Worm (Caenorhabditis elegans): Measurements from ENCODE around the gene AC3.12.

Gene AC3.12

DNA sequence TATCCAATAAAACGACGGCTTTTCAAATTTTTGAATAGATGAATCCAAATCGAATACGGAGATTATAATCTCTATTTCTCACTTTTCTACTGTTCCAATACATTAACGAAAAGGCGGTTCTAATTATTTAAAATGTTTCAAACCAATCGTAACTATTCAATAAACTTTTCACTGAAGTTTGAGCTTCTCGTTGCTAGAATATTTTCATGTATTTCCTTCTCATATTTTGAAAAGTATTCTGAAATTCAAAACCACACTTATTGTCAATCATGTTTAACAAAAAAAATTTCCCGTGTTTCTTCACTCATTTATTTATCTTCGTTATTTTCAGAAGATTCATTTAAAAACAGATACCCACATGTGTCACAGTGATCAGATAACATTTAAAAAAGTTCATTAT lies 23.6 kb upstream of the AC3.12 start, which contains the start of gene F15H10.8:
TSS of gene F15H10.8 (minus strand) at position 101 of the 400 bp plus-strand sequence.
- TF ChIP-seq snpc-4 (tag; optimal IDR thresholded peaks at IDR 0.05) = no peak
- TF ChIP-seq flh-1 (GFP tag; optimal IDR thresholded peaks at IDR 0.05) = no peak
- TF ChIP-seq mep-1 (tag; optimal IDR thresholded peaks at IDR 0.05) = no peak
- no peak for TF ChIP-seq elt-3 (tag; optimal IDR thresholded peaks at IDR 0.05)
- no peak for TF ChIP-seq mls-2 (tag; optimal IDR thresholded peaks at IDR 0.05)
- no peak for TF ChIP-seq zip-8 (tag; optimal IDR thresholded peaks at IDR 0.05)
- no peak for TF ChIP-seq unc-62 (GFP tag; optimal IDR thresholded peaks at IDR 0.05)
- no peak for TF ChIP-seq mab-5 (tag; optimal IDR thresholded peaks at IDR 0.05)
- no peak for TF ChIP-seq blmp-1 (tag; optimal IDR thresholded peaks at IDR 0.05)
- no peak for TF ChIP-seq ham-2 (GFP tag; optimal IDR thresholded peaks at IDR 0.05)

- TF ChIP-seq ceh-39 (tag; optimal IDR thresholded peaks at IDR 0.05) = no peak
- TF ChIP-seq ces-1 (GFP tag; optimal IDR thresholded peaks at IDR 0.05) = no peak
- TF ChIP-seq tbx-8 (GFP tag; optimal IDR thresholded peaks at IDR 0.05) = no peak
- no peak for TF ChIP-seq blmp-1 (tag; optimal IDR thresholded peaks at IDR 0.05)
- no peak for TF ChIP-seq ceh-43 (GFP tag; optimal IDR thresholded peaks at IDR 0.05)
- TF ChIP-seq ztf-11 (tag; optimal IDR thresholded peaks at IDR 0.05) = no peak
- TF ChIP-seq unc-62 (GFP tag; optimal IDR thresholded peaks at IDR 0.05) = no peak
- TF ChIP-seq nhr-237 (tag; optimal IDR thresholded peaks at IDR 0.05) = no peak
- no peak for TF ChIP-seq nhr-2 (tag; optimal IDR thresholded peaks at IDR 0.05)
- TF ChIP-seq snpc-4 (tag; optimal IDR thresholded peaks at IDR 0.05) = no peak
- TF ChIP-seq mls-2 (tag; optimal IDR thresholded peaks at IDR 0.05) = no peak
- no peak for TF ChIP-seq lsy-2 (tag; optimal IDR thresholded peaks at IDR 0.05)
- TF ChIP-seq elt-1 (tag; optimal IDR thresholded peaks at IDR 0.05; ENCODE audit: borderline replicate concordance, insufficient read depth) = no peak
- no peak for TF ChIP-seq mep-1 (tag; optimal IDR thresholded peaks at IDR 0.05)
- no peak for TF ChIP-seq lin-13 (tag; optimal IDR thresholded peaks at IDR 0.05)
- TF ChIP-seq nhr-28 (tag; optimal IDR thresholded peaks at IDR 0.05) = no peak
- no peak for TF ChIP-seq cnd-1 (tag; optimal IDR thresholded peaks at IDR 0.05)
- TF ChIP-seq flh-1 (GFP tag; optimal IDR thresholded peaks at IDR 0.05) = no peak
- TF ChIP-seq elt-3 (tag; optimal IDR thresholded peaks at IDR 0.05) = no peak
- TF ChIP-seq mab-5 (tag; optimal IDR thresholded peaks at IDR 0.05) = no peak
Observed at ce11 chrV:10399290-10399689, 20.1 kb upstream of the AC3.12 start.

DNA sequence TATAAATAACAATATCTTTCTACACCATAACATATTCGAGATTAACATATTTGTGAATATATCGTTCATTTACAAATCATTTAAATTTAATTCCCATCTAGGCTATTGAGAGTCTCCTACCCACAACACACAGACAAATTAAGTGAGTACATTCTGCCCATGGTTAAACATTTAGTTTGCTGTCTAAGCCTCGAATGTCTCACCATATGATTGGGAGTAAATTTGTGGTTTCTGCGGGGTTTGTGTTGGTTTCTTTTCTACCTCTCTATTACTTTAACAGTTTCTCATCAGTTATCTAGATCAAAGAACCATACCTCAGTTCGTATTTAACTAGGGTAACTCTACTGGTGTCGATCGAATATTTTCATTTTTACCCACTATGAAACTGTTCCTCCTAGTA lies 19.2 kb upstream of the AC3.12 start, which contains the start of gene ugt-2:
TSS of gene ugt-2 (plus strand) at position 371 of the 400 bp plus-strand sequence.
- TF ChIP-seq lsy-2 (tag; optimal IDR thresholded peaks at IDR 0.05) = no peak
- no peak for TF ChIP-seq ceh-39 (tag; optimal IDR thresholded peaks at IDR 0.05)
- TF ChIP-seq nhr-76 (tag; optimal IDR thresholded peaks at IDR 0.05) = no peak
- no peak for TF ChIP-seq M03D4.4 (tag; optimal IDR thresholded peaks at IDR 0.05)
- TF ChIP-seq unc-62 (GFP tag; optimal IDR thresholded peaks at IDR 0.05) = no peak
- no peak for TF ChIP-seq tbx-8 (GFP tag; optimal IDR thresholded peaks at IDR 0.05)
- no peak for TF ChIP-seq elt-3 (tag; optimal IDR thresholded peaks at IDR 0.05)
- TF ChIP-seq pha-4 (tag; optimal IDR thresholded peaks at IDR 0.05) = no peak
- TF ChIP-seq flh-1 (GFP tag; optimal IDR thresholded peaks at IDR 0.05) = no peak
- no peak for TF ChIP-seq blmp-1 (tag; optimal IDR thresholded peaks at IDR 0.05)
- no peak for TF ChIP-seq hlh-1 (tag; optimal IDR thresholded peaks at IDR 0.05)
- no peak for TF ChIP-seq lin-32 (GFP tag; optimal IDR thresholded peaks at IDR 0.05)
- TF ChIP-seq sptf-1 (tag; optimal IDR thresholded peaks at IDR 0.05) = no peak
- TF ChIP-seq ces-1 (GFP tag; optimal IDR thresholded peaks at IDR 0.05) = no peak
- TF ChIP-seq ztf-11 (tag; optimal IDR thresholded peaks at IDR 0.05) = no peak
- TF ChIP-seq ceh-43 (GFP tag; optimal IDR thresholded peaks at IDR 0.05) = no peak
- no peak for TF ChIP-seq nhr-2 (tag; optimal IDR thresholded peaks at IDR 0.05)
- TF ChIP-seq drap-1 (GFP tag; optimal IDR thresholded peaks at IDR 0.05) = no peak

DNA sequence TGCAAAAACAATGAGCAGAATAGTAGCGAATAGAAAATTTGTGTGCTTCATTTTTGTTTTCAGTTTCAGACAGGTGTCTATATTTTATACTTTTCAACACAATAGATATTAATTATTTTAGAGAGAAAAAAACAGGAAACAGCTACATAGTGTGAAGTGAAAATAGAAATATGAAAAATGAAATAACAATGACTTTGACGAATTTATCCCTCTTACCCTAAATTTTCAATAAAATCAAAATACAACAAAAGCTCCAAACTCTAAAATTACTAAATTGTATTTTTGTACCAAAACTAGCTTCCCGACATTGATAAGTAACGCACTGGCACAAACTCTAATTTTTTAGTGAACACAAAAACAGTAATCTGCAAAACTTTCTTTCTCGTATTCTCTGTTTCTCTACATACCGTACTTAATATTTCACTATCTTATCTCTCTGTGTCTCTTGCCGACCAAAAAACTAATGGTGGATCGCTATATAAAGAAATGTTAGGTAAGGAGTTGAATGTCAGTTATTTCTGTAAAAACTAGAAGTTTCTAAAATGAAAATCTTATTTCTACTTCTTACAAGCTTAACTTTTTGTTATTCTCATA lies 16.1 kb upstream of the AC3.12 start, which contains the start of the genes col-151 and ugt-1:
TSS of gene col-151 (minus strand) at position 51 of the 594 bp plus-strand sequence.
TSS of gene ugt-1 (plus strand) at position 491 of the 594 bp plus-strand sequence.
- TF ChIP-seq lin-13 (tag; optimal IDR thresholded peaks at IDR 0.05) = no peak
- no peak for TF ChIP-seq sptf-1 (tag; optimal IDR thresholded peaks at IDR 0.05)
- no peak for TF ChIP-seq lin-32 (GFP tag; optimal IDR thresholded peaks at IDR 0.05)
- TF ChIP-seq ham-2 (GFP tag; optimal IDR thresholded peaks at IDR 0.05) = no peak
- no peak for TF ChIP-seq ceh-39 (tag; optimal IDR thresholded peaks at IDR 0.05)
- TF ChIP-seq unc-62 (GFP tag; optimal IDR thresholded peaks at IDR 0.05) = no peak
- TF ChIP-seq tbx-8 (GFP tag; optimal IDR thresholded peaks at IDR 0.05) = no peak
- no peak for TF ChIP-seq elt-3 (tag; optimal IDR thresholded peaks at IDR 0.05)
- TF ChIP-seq unc-39 (tag; optimal IDR thresholded peaks at IDR 0.05) = no peak
- TF ChIP-seq mab-5 (tag; optimal IDR thresholded peaks at IDR 0.05) = no peak
- TF ChIP-seq bed-3 (GFP tag; optimal IDR thresholded peaks at IDR 0.05) = no peak
- no peak for TF ChIP-seq nhr-237 (tag; optimal IDR thresholded peaks at IDR 0.05)
- TF ChIP-seq lsy-2 (tag; optimal IDR thresholded peaks at IDR 0.05) = no peak
- TF ChIP-seq nhr-76 (tag; optimal IDR thresholded peaks at IDR 0.05) = no peak
- no peak for TF ChIP-seq nhr-28 (tag; optimal IDR thresholded peaks at IDR 0.05)
- TF ChIP-seq zip-8 (tag; optimal IDR thresholded peaks at IDR 0.05) = no peak
